Worm (Caenorhabditis elegans): ENCODE measurements around the gene cup-5.
A peak's percentile ranks its signal among the peaks of the same experiment; 100 is the strongest.

Gene cup-5

ce11 chrIII:7548963-7549362 is 35.0 kb upstream of the cup-5 start:
- TF ChIP-seq sptf-1 (tag; optimal IDR thresholded peaks at IDR 0.05) (no peak), sem-2 (GFP tag; optimal IDR thresholded peaks at IDR 0.05) (no peak), unc-62 (GFP tag; optimal IDR thresholded peaks at IDR 0.05) (peak; percentile 96), snpc-4 (tag; optimal IDR thresholded peaks at IDR 0.05) (no peak), mab-5 (tag; optimal IDR thresholded peaks at IDR 0.05) (no peak), cnd-1 (tag; optimal IDR thresholded peaks at IDR 0.05) (peak; percentile 14), unc-120 (tag; optimal IDR thresholded peaks at IDR 0.05; ENCODE audit: poor library complexity, severe bottlenecking) (peak; percentile 50), unc-39 (tag; optimal IDR thresholded peaks at IDR 0.05) (no peak), hlh-1 (tag; optimal IDR thresholded peaks at IDR 0.05) (peak; percentile 78)

DNA sequence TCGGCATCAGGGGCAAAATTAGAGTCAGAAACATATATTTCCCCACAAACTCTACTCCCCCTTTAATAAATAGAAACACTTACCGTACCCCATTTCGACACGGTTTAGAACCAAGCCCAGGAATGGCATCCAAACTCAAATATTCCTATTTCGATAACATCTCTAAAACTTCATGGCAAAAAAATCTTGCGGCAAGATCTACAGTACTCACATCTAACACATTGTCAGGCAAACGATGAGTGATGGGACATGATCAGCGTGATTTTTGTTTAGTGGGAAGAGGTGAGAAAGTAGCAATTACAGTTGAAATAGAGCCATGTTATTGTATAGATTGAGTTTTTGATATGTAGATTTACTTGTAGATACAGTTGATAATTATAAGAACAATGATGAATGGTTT is 33.0 kb upstream of the cup-5 start:
- TF ChIP-seq cnd-1 (tag; optimal IDR thresholded peaks at IDR 0.05): no peak
- TF ChIP-seq unc-62 (GFP tag; optimal IDR thresholded peaks at IDR 0.05): peak; percentile 28
- TF ChIP-seq ceh-39 (tag; optimal IDR thresholded peaks at IDR 0.05): no peak
- no peak for TF ChIP-seq nhr-28 (tag; optimal IDR thresholded peaks at IDR 0.05)
- no peak for TF ChIP-seq ceh-43 (GFP tag; optimal IDR thresholded peaks at IDR 0.05)
- no peak for TF ChIP-seq zip-8 (tag; optimal IDR thresholded peaks at IDR 0.05)

DNA sequence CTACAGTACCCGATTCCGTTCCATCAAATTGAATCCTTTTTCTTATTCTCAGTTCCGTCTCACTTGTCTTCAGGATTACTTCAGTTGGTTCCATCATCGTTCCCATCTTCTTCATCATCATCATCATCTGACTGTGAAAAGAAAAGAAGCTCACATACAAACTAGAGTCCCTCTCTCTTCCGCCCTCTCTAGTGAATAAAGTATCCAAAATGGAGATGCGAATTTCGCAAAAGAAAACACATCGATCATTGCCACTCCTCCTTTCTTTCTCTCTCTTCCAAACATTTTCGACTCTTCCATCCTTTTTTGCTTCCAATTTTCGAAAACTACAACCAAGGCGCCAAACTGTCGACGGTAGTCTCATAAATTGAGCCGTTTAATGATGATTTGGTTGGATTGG is 31.1 kb upstream of the cup-5 start:
- TF ChIP-seq nhr-76 (tag; optimal IDR thresholded peaks at IDR 0.05) (no peak), ceh-83 (GFP tag; optimal IDR thresholded peaks at IDR 0.05) (no peak), unc-39 (tag; optimal IDR thresholded peaks at IDR 0.05) (no peak), lsy-2 (tag; optimal IDR thresholded peaks at IDR 0.05) (no peak), nhr-237 (tag; optimal IDR thresholded peaks at IDR 0.05) (no peak), elt-3 (tag; optimal IDR thresholded peaks at IDR 0.05) (no peak), ztf-11 (tag; optimal IDR thresholded peaks at IDR 0.05) (no peak), ham-2 (GFP tag; optimal IDR thresholded peaks at IDR 0.05) (no peak), pha-4 (tag; optimal IDR thresholded peaks at IDR 0.05) (no peak), ceh-39 (tag; optimal IDR thresholded peaks at IDR 0.05) (no peak), cnd-1 (tag; optimal IDR thresholded peaks at IDR 0.05) (no peak), elt-1 (tag; optimal IDR thresholded peaks at IDR 0.05; ENCODE audit: borderline replicate concordance, insufficient read depth) (no peak), nhr-12 (tag; optimal IDR thresholded peaks at IDR 0.05) (no peak), M03D4.4 (tag; optimal IDR thresholded peaks at IDR 0.05) (no peak), unc-120 (tag; optimal IDR thresholded peaks at IDR 0.05; ENCODE audit: poor library complexity, severe bottlenecking) (no peak), mab-5 (tag; optimal IDR thresholded peaks at IDR 0.05) (no peak), blmp-1 (tag; optimal IDR thresholded peaks at IDR 0.05) (no peak)

ce11 chrIII:7553693-7554226 is 30.2 kb upstream of the cup-5 start:
- peak; percentile 19 for TF ChIP-seq nhr-2 (tag; optimal IDR thresholded peaks at IDR 0.05)
- TF ChIP-seq unc-62 (GFP tag; optimal IDR thresholded peaks at IDR 0.05): peak; percentile 66
- TF ChIP-seq bed-3 (GFP tag; optimal IDR thresholded peaks at IDR 0.05): no peak

ce11 chrIII:7554697-7555145 is 29.3 kb upstream of the cup-5 start:
- peak; percentile 11 for TF ChIP-seq M03D4.4 (tag; optimal IDR thresholded peaks at IDR 0.05)
- peak; percentile 99 for TF ChIP-seq unc-62 (GFP tag; optimal IDR thresholded peaks at IDR 0.05)
- TF ChIP-seq mab-5 (tag; optimal IDR thresholded peaks at IDR 0.05): peak; percentile 92
- peak; percentile 84 for TF ChIP-seq unc-120 (tag; optimal IDR thresholded peaks at IDR 0.05; ENCODE audit: poor library complexity, severe bottlenecking)
- peak; percentile 61 for TF ChIP-seq lsy-2 (tag; optimal IDR thresholded peaks at IDR 0.05)
- TF ChIP-seq pha-4 (tag; optimal IDR thresholded peaks at IDR 0.05): no peak

DNA sequence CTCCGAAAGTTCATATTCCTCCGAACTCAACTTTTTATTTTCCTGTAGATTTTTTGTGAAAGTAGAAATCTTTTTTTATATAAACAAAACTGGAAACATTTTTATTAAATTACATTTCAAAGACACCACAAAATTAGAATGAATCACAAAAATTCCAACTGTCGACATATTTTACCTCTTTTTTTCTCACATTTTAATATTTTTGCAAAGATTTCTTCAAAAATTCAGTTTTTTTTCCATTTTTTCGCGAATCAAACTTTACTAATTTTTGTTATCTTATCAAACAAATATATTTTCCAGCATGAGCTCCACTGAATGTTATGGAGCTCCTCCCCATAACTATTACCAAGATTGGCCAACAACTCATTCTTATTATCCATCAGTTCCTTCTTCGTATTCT is 28.6 kb upstream of the cup-5 start, which contains the start of gene ceh-13:
ceh-13 (plus strand) TSS at position 301 of the 400 bp plus-strand sequence.
- TF ChIP-seq lin-13 (tag; optimal IDR thresholded peaks at IDR 0.05) (no peak), elt-1 (tag; optimal IDR thresholded peaks at IDR 0.05; ENCODE audit: borderline replicate concordance, insufficient read depth) (no peak), unc-39 (tag; optimal IDR thresholded peaks at IDR 0.05) (no peak), elt-3 (tag; optimal IDR thresholded peaks at IDR 0.05) (no peak), ceh-43 (GFP tag; optimal IDR thresholded peaks at IDR 0.05) (no peak)
